Worm (Caenorhabditis elegans): ENCODE results near the gene H06A10.1.

The H06A10.1 gene

ce11 chrX:13532424-13533309, 25.3 kb downstream of the H06A10.1 start, which contains the start of gene acr-12:
Gene acr-12, plus strand, starts transcription at chrX:13532853.
- no peak for TF ChIP-seq odd-2 (tag; optimal IDR thresholded peaks at IDR 0.05)
- no peak for TF ChIP-seq zip-5 (tag; optimal IDR thresholded peaks at IDR 0.05)
- no peak for TF ChIP-seq elt-2 (tag; optimal IDR thresholded peaks at IDR 0.05)
- TF ChIP-seq npax-4 (tag; optimal IDR thresholded peaks at IDR 0.05) = no peak
- no peak for TF ChIP-seq hlh-30 (tag; optimal IDR thresholded peaks at IDR 0.05; ENCODE audit: insufficient read depth)
- no peak for TF ChIP-seq pha-2 (tag; optimal IDR thresholded peaks at IDR 0.05)
- no peak for TF ChIP-seq ceh-9 (tag; optimal IDR thresholded peaks at IDR 0.05)
- TF ChIP-seq ceh-31 (tag; optimal IDR thresholded peaks at IDR 0.05) = peak; percentile 27
- TF ChIP-seq C38D4.7 (GFP tag; optimal IDR thresholded peaks at IDR 0.05) = no peak
- TF ChIP-seq sdc-2 (tag; optimal IDR thresholded peaks at IDR 0.05) = peak; percentile 21
- no peak for TF ChIP-seq K02D7.2 (tag; optimal IDR thresholded peaks at IDR 0.05)
- no peak for TF ChIP-seq ceh-6 (GFP tag; optimal IDR thresholded peaks at IDR 0.05)
- TF ChIP-seq ama-1 (optimal IDR thresholded peaks at IDR 0.05) = no peak
- TF ChIP-seq ceh-24 (tag; optimal IDR thresholded peaks at IDR 0.05) = no peak
- no peak for TF ChIP-seq tbx-7 (tag; optimal IDR thresholded peaks at IDR 0.05)
- TF ChIP-seq ref-2 (tag; optimal IDR thresholded peaks at IDR 0.05) = peak; percentile 22
- TF ChIP-seq ceh-18 (tag; optimal IDR thresholded peaks at IDR 0.05) = no peak
- no peak for TF ChIP-seq elt-4 (tag; optimal IDR thresholded peaks at IDR 0.05)
- TF ChIP-seq syd-9 (tag; optimal IDR thresholded peaks at IDR 0.05) = no peak
- TF ChIP-seq madf-2 (tag; optimal IDR thresholded peaks at IDR 0.05) = no peak
- TF ChIP-seq F13H6.1 (tag; optimal IDR thresholded peaks at IDR 0.05) = no peak
- TF ChIP-seq eyg-1 (tag; optimal IDR thresholded peaks at IDR 0.05) = no peak
- TF ChIP-seq ceh-22 (tag; optimal IDR thresholded peaks at IDR 0.05) = no peak
- TF ChIP-seq pros-1 (tag; optimal IDR thresholded peaks at IDR 0.05) = no peak
- no peak for TF ChIP-seq rnt-1 (tag; optimal IDR thresholded peaks at IDR 0.05)
- no peak for TF ChIP-seq ceh-19 (GFP tag; optimal IDR thresholded peaks at IDR 0.05)
- no peak for TF ChIP-seq fkh-10 (GFP tag; optimal IDR thresholded peaks at IDR 0.05)
- no peak for TF ChIP-seq fkh-6 (tag; optimal IDR thresholded peaks at IDR 0.05)
- TF ChIP-seq unc-42 (tag; optimal IDR thresholded peaks at IDR 0.05) = peak; percentile 79
- no peak for TF ChIP-seq lim-6 (tag; optimal IDR thresholded peaks at IDR 0.05)
- peak; percentile 5 for TF ChIP-seq pat-9 (tag; optimal IDR thresholded peaks at IDR 0.05)
- no peak for TF ChIP-seq K09A11.1 (tag; optimal IDR thresholded peaks at IDR 0.05; ENCODE audit: insufficient read depth)

- no peak for TF ChIP-seq pax-1 (tag; optimal IDR thresholded peaks at IDR 0.05)
- no peak for TF ChIP-seq ceh-14 (tag; optimal IDR thresholded peaks at IDR 0.05)
- TF ChIP-seq F13H6.1 (tag; optimal IDR thresholded peaks at IDR 0.05) = no peak
- TF ChIP-seq nfya-1 (tag; optimal IDR thresholded peaks at IDR 0.05) = no peak
- TF ChIP-seq zip-5 (tag; optimal IDR thresholded peaks at IDR 0.05) = no peak
- TF ChIP-seq ceh-34 (tag; optimal IDR thresholded peaks at IDR 0.05) = no peak
- no peak for TF ChIP-seq nhr-11 (tag; optimal IDR thresholded peaks at IDR 0.05)
- no peak for TF ChIP-seq ceh-9 (tag; optimal IDR thresholded peaks at IDR 0.05)
- TF ChIP-seq mec-3 (tag; optimal IDR thresholded peaks at IDR 0.05; ENCODE audit: borderline replicate concordance) = no peak
Observed at ce11 chrX:13536759-13537158, 29.4 kb downstream of the H06A10.1 start, which contains the start of gene R01E6.5. Gene R01E6.5, plus strand, starts transcription at chrX:13537059.

ce11 chrX:13539701-13540100, 32.4 kb downstream of the H06A10.1 start:
- TF ChIP-seq hlh-8 (tag; optimal IDR thresholded peaks at IDR 0.05) (no peak), pax-1 (tag; optimal IDR thresholded peaks at IDR 0.05) (no peak), C38D4.7 (GFP tag; optimal IDR thresholded peaks at IDR 0.05) (no peak), ceh-2 (tag; optimal IDR thresholded peaks at IDR 0.05) (no peak), ceh-9 (tag; optimal IDR thresholded peaks at IDR 0.05) (no peak), dve-1 (tag; optimal IDR thresholded peaks at IDR 0.05) (no peak)

Measured in whole organism, late embryonic.